Fruit fly (Drosophila melanogaster): ENCODE data around the gene CG9135.

- no peak for TF ChIP-seq sc (optimal IDR thresholded peaks at IDR 0.05)
- TF ChIP-seq sc (GFP tag; optimal IDR thresholded peaks at IDR 0.05) = peak; percentile 78
- peak; percentile 86 for TF ChIP-seq CG18011 (GFP tag; optimal IDR thresholded peaks at IDR 0.05)
- TF ChIP-seq Hand (GFP tag; optimal IDR thresholded peaks at IDR 0.05) = peak; percentile 98
- TF ChIP-seq CG18599 (GFP tag; optimal IDR thresholded peaks at IDR 0.05) = peak; percentile 99
- peak; percentile 97 for TF ChIP-seq Rfx (GFP tag; IDR thresholded peaks at IDR 0.05)
- TF ChIP-seq sens-2 (GFP tag; IDR thresholded peaks at IDR 0.05) = peak; percentile 95
- peak; percentile 50; the same call in 1 of the 2 replicates for TF ChIP-seq CG11085 (GFP tag; IDR thresholded peaks at IDR 0.05)
- peak; percentile 89 for TF ChIP-seq CG4707 (GFP tag; optimal IDR thresholded peaks at IDR 0.05)
- peak; percentile 94 for TF ChIP-seq dpn (GFP tag; optimal IDR thresholded peaks at IDR 0.05)
- TF ChIP-seq CG12391 (tag; optimal IDR thresholded peaks at IDR 0.05) = peak; percentile 98
- no peak for TF ChIP-seq pan (optimal IDR thresholded peaks at IDR 0.05)
- peak in 1 of 2 experiments; percentile 94 for TF ChIP-seq pan (GFP tag; optimal IDR thresholded peaks at IDR 0.05 in 1 of 2, IDR thresholded peaks at IDR 0.05 in 1 of 2)
- TF ChIP-seq pum (GFP tag; optimal IDR thresholded peaks at IDR 0.05) = peak; percentile 90
Observed at dm6 chr2L:6051212-6051621, 617 bp downstream of the CG9135 start.
